Worm (Caenorhabditis elegans) whole organism, L2 larva: ENCODE results near the gene ttb-1.
A peak's percentile ranks its signal among the peaks of the same experiment; 100 is the strongest.

ENCODE experiments used
- C34F6.9 ChIP-seq: fragments of 150-350 bp; optimal IDR thresholded peaks from 2 replicates; lab custom pipeline; 2014; ENCODE audit warnings: missing biosample characterization, missing genetic modification characterization
- F13H6.1 ChIP-seq: sonication (generic microtip); optimal IDR thresholded peaks from 2 replicates; lab custom pipeline; 2016; ENCODE audit warnings: missing genetic modification characterization, missing compliant biosample characterization
- R02D3.7 ChIP-seq: fragments of 150-350 bp; optimal IDR thresholded peaks from 2 replicates; lab custom pipeline; 2014; ENCODE audit warnings: missing biosample characterization, missing genetic modification characterization
- Y55F3AM.14 ChIP-seq: fragments of 200-800 bp; sonication (Bioruptor generic); optimal IDR thresholded peaks from 2 replicates; lab custom pipeline; 2018; ENCODE audit warnings: mild to moderate bottlenecking, missing genetic modification characterization, missing compliant biosample characterization
- ZK546.5 ChIP-seq: sonication (generic microtip); optimal IDR thresholded peaks from 2 replicates; lab custom pipeline; 2017; ENCODE audit warnings: missing biosample characterization, missing genetic modification characterization
- alr-1 ChIP-seq: fragments of 150-350 bp; optimal IDR thresholded peaks from 2 replicates; lab custom pipeline; 2014; ENCODE audit warnings: missing biosample characterization, missing genetic modification characterization
- aly-2 ChIP-seq: fragments of 150-350 bp; optimal IDR thresholded peaks from 2 replicates; lab custom pipeline; 2014; ENCODE audit warnings: missing biosample characterization, missing genetic modification characterization
- ama-1 ChIP-seq: fragments of 150-350 bp; optimal IDR thresholded peaks from 2 replicates; lab custom pipeline; 2018; ENCODE audit warnings: inconsistent platforms
- blmp-1 ChIP-seq: sonication (generic microtip); optimal IDR thresholded peaks from 2 replicates; lab custom pipeline; 2017; ENCODE audit warnings: missing genetic modification characterization, mild to moderate bottlenecking, missing compliant biosample characterization, antibody characterized with exemption, moderate library complexity; ENCODE audit not compliant: insufficient read depth
- ceh-16 ChIP-seq: fragments of 150-350 bp; optimal IDR thresholded peaks from 2 replicates; lab custom pipeline; 2014; ENCODE audit warnings: missing biosample characterization, missing genetic modification characterization
- ceh-82 ChIP-seq: fragments of 150-350 bp; optimal IDR thresholded peaks from 2 replicates; lab custom pipeline; 2014; ENCODE audit warnings: missing biosample characterization, missing genetic modification characterization
- crh-2 ChIP-seq: sonication (generic microtip); optimal IDR thresholded peaks from 2 replicates; lab custom pipeline; 2017; ENCODE audit warnings: missing biosample characterization, missing genetic modification characterization
- dmd-4 ChIP-seq: sonication (generic microtip); optimal IDR thresholded peaks from 2 replicates; lab custom pipeline; 2017; ENCODE audit warnings: missing biosample characterization, missing genetic modification characterization
- egl-27 ChIP-seq: sonication (generic microtip); optimal IDR thresholded peaks from 3 replicates; lab custom pipeline; 2017; ENCODE audit warnings: missing biosample characterization, missing genetic modification reagents, missing genetic modification characterization
- elt-1 ChIP-seq: fragments of 150-350 bp; optimal IDR thresholded peaks from 2 replicates; lab custom pipeline; 2014; ENCODE audit warnings: missing biosample characterization, missing genetic modification characterization
- elt-3 ChIP-seq: sonication (generic microtip); optimal IDR thresholded peaks from 2 replicates; lab custom pipeline; 2017; ENCODE audit warnings: missing biosample characterization, missing genetic modification characterization
- fos-1 ChIP-seq: fragments of 150-350 bp; optimal IDR thresholded peaks from 2 replicates; lab custom pipeline; 2014; ENCODE audit warnings: missing biosample characterization, missing genetic modification characterization
- gmeb-1 ChIP-seq: fragments of 150-350 bp; optimal IDR thresholded peaks from 2 replicates; lab custom pipeline; 2014; ENCODE audit warnings: missing biosample characterization, missing genetic modification characterization
- lin-11 ChIP-seq: fragments of 150-350 bp; sonication (generic microtip); optimal IDR thresholded peaks from 2 replicates; lab custom pipeline; 2014; ENCODE audit warnings: missing biosample characterization, missing genetic modification characterization, inconsistent platforms, mixed read lengths
- lin-13 ChIP-seq: fragments of 150-350 bp; optimal IDR thresholded peaks from 2 replicates; lab custom pipeline; 2014; ENCODE audit warnings: missing biosample characterization, missing genetic modification reagents, missing genetic modification characterization
- lin-39 ChIP-seq: fragments of 150-350 bp; optimal IDR thresholded peaks from 2 replicates; lab custom pipeline; 2014; ENCODE audit warnings: missing biosample characterization, missing genetic modification reagents, missing genetic modification characterization
- lsy-2 ChIP-seq, 2 experiments: fragments of 150-350 bp in 1 of 2; sonication (generic microtip) in 1 of 2; optimal IDR thresholded peaks; 2 replicates each; lab custom pipeline; 2014 to 2017; ENCODE audit warnings: missing biosample characterization in 2 of 2, missing genetic modification characterization in 2 of 2
- mab-5 ChIP-seq: fragments of 150-350 bp; optimal IDR thresholded peaks from 2 replicates; lab custom pipeline; 2014; ENCODE audit warnings: missing biosample characterization, missing genetic modification characterization
- mbf-1 ChIP-seq: sonication (generic microtip); optimal IDR thresholded peaks from 2 replicates; lab custom pipeline; 2017; ENCODE audit warnings: missing biosample characterization, missing genetic modification characterization
- mdl-1 ChIP-seq, 2 experiments: fragments of 150-350 bp in 1 of 2; sonication (generic microtip) in 1 of 2; optimal IDR thresholded peaks; 2 replicates each; lab custom pipeline; 2017; ENCODE audit warnings: missing biosample characterization in 2 of 2, missing genetic modification characterization in 2 of 2
- nhr-10 ChIP-seq: sonication (generic microtip); optimal IDR thresholded peaks from 2 replicates; lab custom pipeline; 2017; ENCODE audit warnings: missing biosample characterization, missing genetic modification characterization
- nhr-11 ChIP-seq: fragments of 150-350 bp; optimal IDR thresholded peaks from 2 replicates; lab custom pipeline; 2014; ENCODE audit warnings: missing biosample characterization, missing genetic modification characterization
- nhr-12 ChIP-seq: fragments of 150-350 bp; optimal IDR thresholded peaks from 2 replicates; lab custom pipeline; 2014; ENCODE audit warnings: missing biosample characterization, missing genetic modification characterization
- nhr-129 ChIP-seq: fragments of 150-350 bp; optimal IDR thresholded peaks from 2 replicates; lab custom pipeline; 2014; ENCODE audit warnings: missing biosample characterization, missing genetic modification characterization
- nhr-21 ChIP-seq: fragments of 150-350 bp; optimal IDR thresholded peaks from 2 replicates; lab custom pipeline; 2014; ENCODE audit warnings: missing biosample characterization, missing genetic modification characterization
- nhr-23 ChIP-seq: fragments of 150-350 bp; optimal IDR thresholded peaks from 2 replicates; lab custom pipeline; 2014; ENCODE audit warnings: missing biosample characterization, missing genetic modification reagents, missing genetic modification characterization
- nhr-237 ChIP-seq: fragments of 150-350 bp; optimal IDR thresholded peaks from 2 replicates; lab custom pipeline; 2014; ENCODE audit warnings: missing biosample characterization, missing genetic modification characterization
- nhr-25 ChIP-seq: fragments of 150-350 bp; sonication (generic microtip); optimal IDR thresholded peaks from 3 replicates; lab custom pipeline; 2014; ENCODE audit warnings: missing biosample characterization, missing genetic modification characterization
- nhr-6 ChIP-seq: fragments of 150-350 bp; optimal IDR thresholded peaks from 2 replicates; lab custom pipeline; 2014; ENCODE audit warnings: missing biosample characterization, missing genetic modification characterization
- nhr-77 ChIP-seq: fragments of 150-350 bp; optimal IDR thresholded peaks from 2 replicates; lab custom pipeline; 2014; ENCODE audit warnings: missing biosample characterization, missing genetic modification characterization
- peb-1 ChIP-seq: fragments of 150-350 bp; optimal IDR thresholded peaks from 2 replicates; lab custom pipeline; 2014; ENCODE audit warnings: missing biosample characterization, missing genetic modification characterization
- sem-4 ChIP-seq: fragments of 150-350 bp; optimal IDR thresholded peaks from 2 replicates; lab custom pipeline; 2014; ENCODE audit warnings: missing biosample characterization, missing genetic modification reagents, missing genetic modification characterization
- skn-1 ChIP-seq: sonication (generic microtip); optimal IDR thresholded peaks from 2 replicates; lab custom pipeline; 2017; ENCODE audit warnings: missing biosample characterization, missing genetic modification characterization
- sma-3 ChIP-seq: sonication (generic microtip); optimal IDR thresholded peaks from 2 replicates; lab custom pipeline; 2016; ENCODE audit warnings: missing genetic modification reagents, missing genetic modification characterization, missing compliant biosample characterization
- sma-9 ChIP-seq, 2 experiments: fragments of 150-350 bp in 1 of 2; sonication (generic microtip) in 1 of 2; optimal IDR thresholded peaks; 2 replicates each; lab custom pipeline; 2014 to 2016; ENCODE audit warnings: missing genetic modification characterization in 2 of 2, mild to moderate bottlenecking in 1 of 2, missing biosample characterization in 1 of 2, missing compliant biosample characterization in 1 of 2, missing genetic modification reagents in 1 of 2, moderate library complexity in 1 of 2
- snpc-4 ChIP-seq: fragments of 150-350 bp; optimal IDR thresholded peaks from 2 replicates; lab custom pipeline; 2014; ENCODE audit warnings: missing biosample characterization, missing genetic modification characterization
- unc-39 ChIP-seq: fragments of 150-350 bp; optimal IDR thresholded peaks from 2 replicates; lab custom pipeline; 2014; ENCODE audit warnings: missing biosample characterization, missing genetic modification characterization
- unc-55 ChIP-seq: fragments of 150-350 bp; sonication (generic microtip); optimal IDR thresholded peaks from 3 replicates; lab custom pipeline; 2014; ENCODE audit warnings: missing biosample characterization, missing genetic modification reagents, missing genetic modification characterization
- unc-62 ChIP-seq: fragments of 150-350 bp; optimal IDR thresholded peaks from 2 replicates; lab custom pipeline; 2014; ENCODE audit warnings: missing biosample characterization, missing genetic modification reagents, missing genetic modification characterization
- zag-1 ChIP-seq: fragments of 150-350 bp; optimal IDR thresholded peaks from 2 replicates; lab custom pipeline; 2014; ENCODE audit warnings: missing biosample characterization, missing genetic modification characterization
- ztf-1 ChIP-seq: fragments of 200-800 bp; sonication (Bioruptor generic); conservative IDR thresholded peaks from 2 replicates; pipeline ENCODE4 v1.3.6; 2022; ENCODE audit warnings: missing genetic modification characterization, missing compliant biosample characterization
- ztf-11 ChIP-seq: sonication (generic microtip); optimal IDR thresholded peaks from 2 replicates; lab custom pipeline; 2017; ENCODE audit warnings: missing biosample characterization, missing genetic modification characterization
- ztf-4 ChIP-seq: fragments of 150-350 bp; optimal IDR thresholded peaks from 2 replicates; lab custom pipeline; 2014; ENCODE audit warnings: missing biosample characterization, missing genetic modification characterization

The ttb-1 gene

ce11 chrV:123915-124314 lies 32.7 kb upstream of the ttb-1 start:
- no peak for TF ChIP-seq mbf-1 (tag; lab: Kevin White, UChicago)
- no peak for TF ChIP-seq lin-11 (tag; lab: Kevin White, UChicago)
- no peak for TF ChIP-seq unc-55
- no peak for TF ChIP-seq sma-3
- no peak for TF ChIP-seq F13H6.1 (tag; lab: Kevin White, UChicago)
- TF ChIP-seq ceh-16 (tag; lab: Kevin White, UChicago): no peak
- TF ChIP-seq nhr-25 (tag; lab: Kevin White, UChicago): no peak
- no peak for TF ChIP-seq ztf-11
- TF ChIP-seq egl-27: no peak
- TF ChIP-seq aly-2: no peak
- TF ChIP-seq Y55F3AM.14: no peak
- no peak for TF ChIP-seq ceh-82 (tag; lab: Kevin White, UChicago)
- TF ChIP-seq snpc-4 (tag; lab: Kevin White, UChicago): no peak
- TF ChIP-seq elt-3 (tag; lab: Kevin White, UChicago): no peak
- no peak for TF ChIP-seq mab-5
- TF ChIP-seq nhr-6 (tag; lab: Kevin White, UChicago): no peak
- no peak for TF ChIP-seq nhr-23
- no peak for TF ChIP-seq crh-2
- TF ChIP-seq, all 48 proteins: peak for 0

ce11 chrV:126610-127009 lies 30.0 kb upstream of the ttb-1 start, which contains the start of gene W03F9.1:
TSS of gene W03F9.1 (minus strand) at chrV:126718.
- TF ChIP-seq ztf-4 (tag; lab: Kevin White, UChicago): no peak
- TF ChIP-seq blmp-1 (tag; lab: Kevin White, UChicago): no peak
- no peak for TF ChIP-seq ama-1
- TF ChIP-seq nhr-11 (tag; lab: Kevin White, UChicago): no peak
- no peak for TF ChIP-seq nhr-77 (tag; lab: Kevin White, UChicago)
- no peak for TF ChIP-seq ztf-11
- TF ChIP-seq sem-4 (tag; lab: Kevin White, UChicago): peak; percentile 69
- no peak for TF ChIP-seq unc-39 (tag; lab: Kevin White, UChicago)
- no peak for TF ChIP-seq elt-3 (tag; lab: Kevin White, UChicago)
- peak; percentile 89 for TF ChIP-seq C34F6.9 (tag; lab: Kevin White, UChicago)
- no peak for TF ChIP-seq mdl-1 (tag; optimal IDR thresholded peaks at IDR 0.05; lab: Kevin White, UChicago)
- peak; percentile 1 for TF ChIP-seq mab-5
- TF ChIP-seq nhr-129: no peak
- peak; percentile 12 for TF ChIP-seq egl-27
- peak; percentile 40 to 81 for TF ChIP-seq lsy-2 (tag; optimal IDR thresholded peaks at IDR 0.05; lab: Kevin White, UChicago)
- no peak for TF ChIP-seq nhr-10
- TF ChIP-seq zag-1 (tag; lab: Kevin White, UChicago): no peak
- peak; percentile 68 for TF ChIP-seq sma-3
- no peak for TF ChIP-seq nhr-12 (tag; lab: Kevin White, UChicago)
- no peak for TF ChIP-seq sma-9 (GFP tag; optimal IDR thresholded peaks at IDR 0.05; lab: Kevin White, UChicago)
- TF ChIP-seq sma-9 (tag; optimal IDR thresholded peaks at IDR 0.05; lab: Kevin White, UChicago): no peak
- no peak for TF ChIP-seq lin-39 (tag; lab: Kevin White, UChicago)
- peak; percentile 12 for TF ChIP-seq nhr-21 (tag; lab: Kevin White, UChicago)
- peak; percentile 53 for TF ChIP-seq lin-11 (tag; lab: Kevin White, UChicago)
- TF ChIP-seq R02D3.7 (tag; lab: Kevin White, UChicago): no peak
- TF ChIP-seq dmd-4 (tag; lab: Kevin White, UChicago): no peak
- TF ChIP-seq elt-1: no peak
- peak; percentile 71 for TF ChIP-seq crh-2
- TF ChIP-seq F13H6.1 (tag; lab: Kevin White, UChicago): peak; percentile 50
- TF ChIP-seq ztf-1: no peak
- no peak for TF ChIP-seq skn-1 (tag; lab: Kevin White, UChicago)
- peak; percentile 79 for TF ChIP-seq gmeb-1 (tag; lab: Kevin White, UChicago)
- TF ChIP-seq aly-2: no peak
- TF ChIP-seq nhr-23: no peak
- no peak for TF ChIP-seq Y55F3AM.14
- peak; percentile 18 for TF ChIP-seq fos-1
- TF ChIP-seq ceh-82 (tag; lab: Kevin White, UChicago): no peak
- peak; percentile 88 for TF ChIP-seq unc-55
- TF ChIP-seq nhr-237 (tag; lab: Kevin White, UChicago): no peak
- TF ChIP-seq ceh-16 (tag; lab: Kevin White, UChicago): no peak
- no peak for TF ChIP-seq mbf-1 (tag; lab: Kevin White, UChicago)
- no peak for TF ChIP-seq unc-62 (GFP tag; lab: Kevin White, UChicago)
- TF ChIP-seq nhr-25 (tag; lab: Kevin White, UChicago): peak; percentile 59
- TF ChIP-seq lin-13 (GFP tag; lab: Kevin White, UChicago): peak; percentile 51
- TF ChIP-seq peb-1 (tag; lab: Kevin White, UChicago): no peak
- no peak for TF ChIP-seq nhr-6 (tag; lab: Kevin White, UChicago)
- TF ChIP-seq alr-1 (tag; lab: Kevin White, UChicago): peak; percentile 50
- peak; percentile 26 for TF ChIP-seq snpc-4 (tag; lab: Kevin White, UChicago)
- TF ChIP-seq ZK546.5: no peak
- TF ChIP-seq, all 48 proteins: peak for 17
